Fruit fly (Drosophila melanogaster): ENCODE results near the gene Brd8.

dm6 chr3R:29213416-29213815 is 9.9 kb upstream of the Brd8 start:
- no peak for TF ChIP-seq CG12659 (GFP tag; optimal IDR thresholded peaks at IDR 0.05)
- no peak for TF ChIP-seq Elba2 (GFP tag; optimal IDR thresholded peaks at IDR 0.05)
- no peak for TF ChIP-seq fd102C (GFP tag; optimal IDR thresholded peaks at IDR 0.05)
- no peak for TF ChIP-seq rib (GFP tag; IDR thresholded peaks at IDR 0.05)
- no peak for TF ChIP-seq tgo (GFP tag; IDR thresholded peaks at IDR 0.05)
- no peak for TF ChIP-seq grau (tag; optimal IDR thresholded peaks at IDR 0.05)
- no peak for TF ChIP-seq odd (GFP tag; optimal IDR thresholded peaks at IDR 0.05)
- TF ChIP-seq stwl (tag; optimal IDR thresholded peaks at IDR 0.05) = no peak
- no peak for TF ChIP-seq Dll (GFP tag; IDR thresholded peaks at IDR 0.05; ENCODE audit: partially characterized antibody)
- no peak for TF ChIP-seq Hr78 (GFP tag; optimal IDR thresholded peaks at IDR 0.05)
- no peak for TF ChIP-seq CG9817 (tag; optimal IDR thresholded peaks at IDR 0.05)
- no peak for TF ChIP-seq Sox100B (GFP tag; optimal IDR thresholded peaks at IDR 0.05)
- no peak for TF ChIP-seq CG16779 (GFP tag; IDR thresholded peaks at IDR 0.05)
